Fruit fly (Drosophila melanogaster): ENCODE results near the gene Mnt.
A peak's percentile ranks its signal among the peaks of the same experiment; 100 is the strongest.

Mnt gene

dm6 chrX:3672095-3672995 lies 744 bp downstream of the Mnt start (continued):
- peak; percentile 6 for TF ChIP-seq pum (GFP tag; optimal IDR thresholded peaks at IDR 0.05)
- peak; percentile 15 for TF ChIP-seq Hsf (GFP tag; optimal IDR thresholded peaks at IDR 0.05)
- peak; percentile 11 for TF ChIP-seq Usf (GFP tag; optimal IDR thresholded peaks at IDR 0.05)
- peak; percentile 2 for TF ChIP-seq chn (GFP tag; optimal IDR thresholded peaks at IDR 0.05)
- TF ChIP-seq Dp (GFP tag; optimal IDR thresholded peaks at IDR 0.05) = no peak
- TF ChIP-seq CG8924 (tag; optimal IDR thresholded peaks at IDR 0.05) = peak; percentile 3
- TF ChIP-seq B-H1 (GFP tag; IDR thresholded peaks at IDR 0.05) = peak; percentile 10; the same call in 1 of the 3 replicates
- TF ChIP-seq Aef1 (GFP tag; IDR thresholded peaks at IDR 0.05) = peak; percentile 51; the same call in 2 of the 3 replicates
- TF ChIP-seq zen2 (GFP tag; IDR thresholded peaks at IDR 0.05; ENCODE audit: partially characterized antibody) = no peak
- TF ChIP-seq her (GFP tag; optimal IDR thresholded peaks at IDR 0.05) = peak; percentile 9
- TF ChIP-seq Deaf1 (tag; optimal IDR thresholded peaks at IDR 0.05) = peak; percentile 6
- TF ChIP-seq Sry-β (GFP tag; optimal IDR thresholded peaks at IDR 0.05) = no peak
- 0 out of 2 replicates have a peak, but pooled peaks have one; percentile 5 for TF ChIP-seq Nf-YA (GFP tag; IDR thresholded peaks at IDR 0.05)
- peak; percentile 85 for TF ChIP-seq CG17385 (GFP tag; optimal IDR thresholded peaks at IDR 0.05)
- TF ChIP-seq CG10565 (GFP tag; optimal IDR thresholded peaks at IDR 0.05) = no peak
- TF ChIP-seq slou (GFP tag; optimal IDR thresholded peaks at IDR 0.05) = no peak
- peak; percentile 1 for TF ChIP-seq unpg (GFP tag; optimal IDR thresholded peaks at IDR 0.05)
- TF ChIP-seq Gug (GFP tag; IDR thresholded peaks at IDR 0.05) = peak; percentile 72; the same call in 3 of the 4 replicates
- no peak for TF ChIP-seq trh (GFP tag; optimal IDR thresholded peaks at IDR 0.05)
- TF ChIP-seq Awh (GFP tag; IDR thresholded peaks at IDR 0.05) = peak; percentile 42
- TF ChIP-seq Dref (GFP tag; IDR thresholded peaks at IDR 0.05) = no peak
- no peak for TF ChIP-seq en (GFP tag; optimal IDR thresholded peaks at IDR 0.05)
- no peak for TF ChIP-seq maf-S (GFP tag; optimal IDR thresholded peaks at IDR 0.05)
- no peak for TF ChIP-seq CG15479 (GFP tag; optimal IDR thresholded peaks at IDR 0.05)
- TF ChIP-seq Xrp1 (GFP tag; IDR thresholded peaks at IDR 0.05) = peak; percentile 53
- peak; percentile 59 for TF ChIP-seq CG13894 (tag; optimal IDR thresholded peaks at IDR 0.05)
- TF ChIP-seq CG2129 (GFP tag; IDR thresholded peaks at IDR 0.05; ENCODE audit: partially characterized antibody) = no peak
- peak; percentile 75 for TF ChIP-seq NFAT (GFP tag; IDR thresholded peaks at IDR 0.05)
- TF ChIP-seq fd102C (GFP tag; optimal IDR thresholded peaks at IDR 0.05) = no peak
- TF ChIP-seq bab2 (GFP tag; optimal IDR thresholded peaks at IDR 0.05) = peak; percentile 52
- TF ChIP-seq ttk (GFP tag; IDR thresholded peaks at IDR 0.05) = peak; percentile 14; the same call in 1 of the 2 replicates
- TF ChIP-seq gem (tag; optimal IDR thresholded peaks at IDR 0.05) = peak; percentile 46
- TF ChIP-seq abd-A (tag; optimal IDR thresholded peaks at IDR 0.05) = peak; percentile 22
- peak; percentile 84 for TF ChIP-seq grau (tag; optimal IDR thresholded peaks at IDR 0.05)
- TF ChIP-seq ftz-f1 (GFP tag; optimal IDR thresholded peaks at IDR 0.05) = peak; percentile 86
- TF ChIP-seq cwo (GFP tag; optimal IDR thresholded peaks at IDR 0.05) = peak; percentile 67
- TF ChIP-seq CG6683 (GFP tag; optimal IDR thresholded peaks at IDR 0.05) = peak; percentile 3
- no peak for TF ChIP-seq CG9797 (GFP tag; optimal IDR thresholded peaks at IDR 0.05)
- peak; percentile 27 for TF ChIP-seq bcd (GFP tag; optimal IDR thresholded peaks at IDR 0.05)
- peak; percentile 74 for TF ChIP-seq CG9215 (GFP tag; IDR thresholded peaks at IDR 0.05)
- TF ChIP-seq grn (GFP tag; optimal IDR thresholded peaks at IDR 0.05) = no peak
- peak; percentile 36; the same call in 1 of the 3 replicates for TF ChIP-seq gce (GFP tag; IDR thresholded peaks at IDR 0.05)
- peak; percentile 11; the same call in 1 of the 3 replicates for TF ChIP-seq CG11560 (tag; IDR thresholded peaks at IDR 0.05)
- peak; percentile 70 for TF ChIP-seq pho (GFP tag; optimal IDR thresholded peaks at IDR 0.05)
- peak; percentile 10 for TF ChIP-seq Fer1 (GFP tag; optimal IDR thresholded peaks at IDR 0.05)
- peak; percentile 29 for TF ChIP-seq CG17359 (tag; optimal IDR thresholded peaks at IDR 0.05)
- peak; percentile 62 for TF ChIP-seq CG2678 (tag; optimal IDR thresholded peaks at IDR 0.05)
- TF ChIP-seq Meics (GFP tag; optimal IDR thresholded peaks at IDR 0.05) = peak; percentile 56
